Fruit fly (Drosophila melanogaster) whole organism, embryonic: ENCODE data around the gene fal.
A peak's percentile ranks its signal among the peaks of the same experiment; 100 is the strongest.

Experiments
- CG10462 ChIP-seq: fragments of 200-800 bp; sonication (Bioruptor generic); optimal IDR thresholded peaks from 2 replicates; lab custom pipeline; 2016; ENCODE audit warnings: missing biosample characterization, missing genetic modification characterization
- CG10654 ChIP-seq: fragments of 200-800 bp; sonication (Bioruptor generic); optimal IDR thresholded peaks from 2 replicates; lab custom pipeline; 2016; ENCODE audit warnings: missing biosample characterization, missing genetic modification characterization
- CG13624 ChIP-seq: fragments of 200-800 bp; sonication (Bioruptor generic); optimal IDR thresholded peaks from 2 replicates; lab custom pipeline; 2016; ENCODE audit warnings: missing biosample characterization, missing genetic modification characterization
- CG1602 ChIP-seq: fragments of 200-800 bp; sonication (Bioruptor generic); optimal IDR thresholded peaks from 3 replicates; lab custom pipeline; 2016; ENCODE audit warnings: missing biosample characterization, missing genetic modification characterization
- CG17186 ChIP-seq: fragments of 200-800 bp; sonication (Bioruptor generic); optimal IDR thresholded peaks from 3 replicates; lab custom pipeline; 2017; ENCODE audit warnings: missing biosample characterization, missing genetic modification reagents, missing genetic modification characterization
- CG17568 ChIP-seq: fragments of 200-800 bp; sonication (Bioruptor generic); optimal IDR thresholded peaks from 2 replicates; lab custom pipeline; 2018; ENCODE audit warnings: missing biosample characterization, mild to moderate bottlenecking, missing genetic modification characterization, moderate library complexity
- CG17612 ChIP-seq: fragments of 200-800 bp; sonication (Bioruptor generic); IDR thresholded peaks from 2 replicates; pipeline ENCODE4 v1.3.6; 2022; ENCODE audit warnings: missing biosample characterization, missing genetic modification characterization
- CG1792 ChIP-seq: fragments of 200-800 bp; sonication (Bioruptor generic); optimal IDR thresholded peaks from 2 replicates; lab custom pipeline; 2016; ENCODE audit warnings: missing biosample characterization, missing genetic modification characterization
- CG18262 ChIP-seq: fragments of 200-800 bp; optimal IDR thresholded peaks from 3 replicates; lab custom pipeline; 2019; ENCODE audit warnings: missing biosample characterization, mild to moderate bottlenecking, missing genetic modification characterization, moderate library complexity
- CG3281 ChIP-seq: fragments of 200-800 bp; sonication (Bioruptor generic); optimal IDR thresholded peaks from 3 replicates; lab custom pipeline; 2017; ENCODE audit warnings: missing biosample characterization, mild to moderate bottlenecking, missing genetic modification characterization
- CG33213 ChIP-seq: fragments of 200-800 bp; sonication (Bioruptor generic); optimal IDR thresholded peaks from 3 replicates; lab custom pipeline; 2016; ENCODE audit warnings: missing biosample characterization, missing genetic modification characterization
- CG3847 ChIP-seq: fragments of 200-800 bp; sonication (Bioruptor generic); IDR thresholded peaks from 2 replicates; pipeline ENCODE4 v1.3.6; 2022; ENCODE audit warnings: missing biosample characterization, missing genetic modification characterization
- CG6791 ChIP-seq: fragments of 200-800 bp; sonication (Bioruptor generic); IDR thresholded peaks from 3 replicates; pipeline ENCODE4 v1.3.6; 2022; ENCODE audit warnings: missing biosample characterization, missing genetic modification characterization; ENCODE audit not compliant: partially characterized antibody
- CG7745 ChIP-seq: fragments of 200-800 bp; sonication (Bioruptor generic); optimal IDR thresholded peaks from 2 replicates; lab custom pipeline; 2018; ENCODE audit warnings: missing biosample characterization, mild to moderate bottlenecking, missing genetic modification characterization, moderate library complexity
- CG9215 ChIP-seq: fragments of 200-800 bp; sonication (Bioruptor generic); IDR thresholded peaks from 2 replicates; pipeline ENCODE4 v1.3.6; 2022; ENCODE audit warnings: missing biosample characterization, missing genetic modification characterization
- CTCF ChIP-seq: fragments of 200-800 bp; sonication (Bioruptor generic); optimal IDR thresholded peaks from 2 replicates; lab custom pipeline; 2017; ENCODE audit warnings: missing biosample characterization, mild to moderate bottlenecking, missing genetic modification characterization, moderate library complexity
- Chrac-16 ChIP-seq: fragments of 200-800 bp; sonication (Bioruptor generic); optimal IDR thresholded peaks from 3 replicates; lab custom pipeline; 2016; ENCODE audit warnings: missing biosample characterization, missing genetic modification characterization
- Gug ChIP-seq: fragments of 200-800 bp; sonication (Bioruptor generic); IDR thresholded peaks from 4 replicates; pipeline ENCODE4 v1.3.6; 2022; ENCODE audit warnings: missing biosample characterization, missing genetic modification characterization
- Hey ChIP-seq: fragments of 200-800 bp; sonication (Bioruptor generic); optimal IDR thresholded peaks from 3 replicates; lab custom pipeline; 2018; ENCODE audit warnings: missing biosample characterization, mild to moderate bottlenecking, missing genetic modification characterization
- Hr3 ChIP-seq: fragments of 200-800 bp; sonication (Bioruptor generic); optimal IDR thresholded peaks from 3 replicates; lab custom pipeline; 2016; ENCODE audit warnings: missing biosample characterization, missing genetic modification characterization
- Mes4 ChIP-seq: fragments of 200-800 bp; sonication (Bioruptor generic); optimal IDR thresholded peaks from 2 replicates; lab custom pipeline; 2016; ENCODE audit warnings: missing biosample characterization, missing genetic modification characterization
- Sry-δ ChIP-seq: fragments of 200-800 bp; sonication (Bioruptor generic); optimal IDR thresholded peaks from 2 replicates; lab custom pipeline; 2016; ENCODE audit warnings: missing biosample characterization, missing genetic modification characterization
- Trl ChIP-seq, 3 experiments: fragments of >200 bp in 2 of 3; fragments of 200-800 bp in 1 of 3; sonication (Bioruptor generic) in 1 of 3; optimal IDR thresholded peaks; 2 replicates in 1 of 3; 3 replicates in 2 of 3; lab custom pipeline; 2016 to 2017; ENCODE audit warnings: missing biosample characterization in 1 of 3, missing genetic modification characterization in 1 of 3
- Vsx1 ChIP-seq: fragments of 200-800 bp; sonication (Bioruptor generic); optimal IDR thresholded peaks from 2 replicates; lab custom pipeline; 2017; ENCODE audit warnings: missing biosample characterization, mild to moderate bottlenecking, missing genetic modification characterization, missing genetic modification reagents
- Xrp1 ChIP-seq: fragments of 200-800 bp; sonication (Bioruptor generic); IDR thresholded peaks from 2 replicates; pipeline ENCODE4 v1.3.6; 2022; ENCODE audit warnings: missing biosample characterization, missing genetic modification characterization
- ac ChIP-seq: fragments of 200-800 bp; sonication (Bioruptor generic); optimal IDR thresholded peaks from 3 replicates; lab custom pipeline; 2017; ENCODE audit warnings: missing biosample characterization, mild to moderate bottlenecking, missing genetic modification characterization
- az2 ChIP-seq: fragments of 200-800 bp; sonication (Bioruptor generic); optimal IDR thresholded peaks from 3 replicates; lab custom pipeline; 2016; ENCODE audit warnings: missing biosample characterization, missing genetic modification characterization
- cg ChIP-seq: fragments of 200-800 bp; sonication (Bioruptor generic); optimal IDR thresholded peaks from 3 replicates; lab custom pipeline; 2019; ENCODE audit warnings: missing biosample characterization, mild to moderate bottlenecking, missing genetic modification characterization, moderate library complexity
- corto ChIP-seq: fragments of 200-800 bp; sonication (Bioruptor generic); optimal IDR thresholded peaks from 2 replicates; lab custom pipeline; 2016; ENCODE audit warnings: missing biosample characterization, mild to moderate bottlenecking, missing genetic modification characterization, moderate library complexity
- dysf ChIP-seq: fragments of 200-800 bp; sonication (Bioruptor generic); IDR thresholded peaks from 3 replicates; pipeline ENCODE4 v1.3.6; 2022; ENCODE audit warnings: missing biosample characterization, missing genetic modification characterization
- ewg ChIP-seq: fragments of 200-800 bp; sonication (Bioruptor generic); optimal IDR thresholded peaks from 3 replicates; lab custom pipeline; 2017; ENCODE audit warnings: mild to moderate bottlenecking, missing biosample characterization, missing genetic modification reagents, missing genetic modification characterization
- fd64A ChIP-seq: fragments of 200-800 bp; sonication (Bioruptor generic); optimal IDR thresholded peaks from 3 replicates; lab custom pipeline; 2018; ENCODE audit warnings: missing biosample characterization, mild to moderate bottlenecking, missing genetic modification characterization
- gcm ChIP-seq: fragments of 200-800 bp; sonication (Bioruptor generic); optimal IDR thresholded peaks from 2 replicates; lab custom pipeline; 2019; ENCODE audit warnings: missing biosample characterization, mild to moderate bottlenecking, missing genetic modification characterization, moderate library complexity
- hb ChIP-seq: fragments of 200-800 bp; sonication (Bioruptor generic); IDR thresholded peaks from 3 replicates; pipeline ENCODE4 v1.3.6; 2022; ENCODE audit warnings: missing biosample characterization, missing genetic modification characterization; ENCODE audit not compliant: partially characterized antibody
- her ChIP-seq: fragments of 200-800 bp; sonication (Bioruptor generic); optimal IDR thresholded peaks from 2 replicates; lab custom pipeline; 2016; ENCODE audit warnings: missing biosample characterization, missing genetic modification characterization
- insv ChIP-seq, 2 experiments: fragments of 200-800 bp; sonication (Bioruptor generic); optimal IDR thresholded peaks; 3 replicates each; lab custom pipeline; 2016 to 2018; ENCODE audit warnings: missing biosample characterization in 2 of 2, missing genetic modification characterization in 2 of 2
- kni ChIP-seq: fragments of 200-800 bp; sonication (Bioruptor generic); optimal IDR thresholded peaks from 3 replicates; lab custom pipeline; 2017; ENCODE audit warnings: mild to moderate bottlenecking, missing biosample characterization, missing genetic modification reagents, missing genetic modification characterization
- lbe ChIP-seq: fragments of 200-800 bp; sonication (Bioruptor generic); optimal IDR thresholded peaks from 2 replicates; lab custom pipeline; 2016; ENCODE audit warnings: missing biosample characterization, mild to moderate bottlenecking, missing genetic modification characterization
- nerfin-2 ChIP-seq: fragments of 200-800 bp; sonication (Bioruptor generic); IDR thresholded peaks from 2 replicates; pipeline ENCODE4 v1.3.6; 2022; ENCODE audit warnings: missing biosample characterization, missing genetic modification characterization; ENCODE audit not compliant: partially characterized antibody
- onecut ChIP-seq: fragments of 200-800 bp; sonication (Bioruptor generic); IDR thresholded peaks from 2 replicates; pipeline ENCODE4 v1.3.6; 2022; ENCODE audit warnings: missing biosample characterization, missing genetic modification characterization
- pfk ChIP-seq: fragments of 200-800 bp; sonication (Bioruptor generic); optimal IDR thresholded peaks from 2 replicates; lab custom pipeline; 2018; ENCODE audit warnings: missing biosample characterization, mild to moderate bottlenecking, missing genetic modification characterization, moderate library complexity
- phol ChIP-seq: fragments of 200-800 bp; sonication (Bioruptor generic); optimal IDR thresholded peaks from 3 replicates; lab custom pipeline; 2018; ENCODE audit warnings: missing biosample characterization, mild to moderate bottlenecking, missing genetic modification characterization, moderate library complexity
- pita ChIP-seq: fragments of 200-800 bp; sonication (Bioruptor generic); optimal IDR thresholded peaks from 2 replicates; lab custom pipeline; 2017; ENCODE audit warnings: missing biosample characterization, mild to moderate bottlenecking, missing genetic modification characterization
- rib ChIP-seq: fragments of 200-800 bp; sonication (Bioruptor generic); IDR thresholded peaks from 2 replicates; pipeline ENCODE4 v1.3.6; 2022; ENCODE audit warnings: missing biosample characterization, missing genetic modification characterization
- seq ChIP-seq: fragments of 200-800 bp; sonication (Bioruptor generic); IDR thresholded peaks from 2 replicates; pipeline ENCODE4 v1.3.6; 2022; ENCODE audit warnings: missing biosample characterization, missing genetic modification characterization
- ssp ChIP-seq: fragments of 200-800 bp; sonication (Bioruptor generic); IDR thresholded peaks from 2 replicates; pipeline ENCODE4 v1.3.6; 2022; ENCODE audit warnings: missing biosample characterization, missing genetic modification characterization
- tio ChIP-seq: fragments of 200-800 bp; sonication (Bioruptor generic); optimal IDR thresholded peaks from 2 replicates; lab custom pipeline; 2017; ENCODE audit warnings: missing biosample characterization, missing genetic modification characterization, inconsistent platforms
- tll ChIP-seq, 2 experiments: fragments of 200-800 bp in 1 of 2; fragments of >200 bp in 1 of 2; sonication (Bioruptor generic) in 1 of 2; optimal IDR thresholded peaks; 2 replicates each; lab custom pipeline; 2017 to 2019; ENCODE audit warnings: missing biosample characterization in 2 of 2, missing genetic modification characterization in 2 of 2, mild to moderate bottlenecking in 1 of 2, moderate library complexity in 1 of 2
- unpg ChIP-seq: fragments of 200-800 bp; sonication (Bioruptor generic); optimal IDR thresholded peaks from 3 replicates; lab custom pipeline; 2018; ENCODE audit warnings: missing biosample characterization, mild to moderate bottlenecking, missing genetic modification characterization, moderate library complexity
- vfl ChIP-seq: fragments of 200-800 bp; sonication (Bioruptor generic); optimal IDR thresholded peaks from 2 replicates; lab custom pipeline; 2016; ENCODE audit warnings: missing biosample characterization, missing genetic modification characterization
- zfh1 ChIP-seq: fragments of 200-800 bp; sonication (Bioruptor generic); IDR thresholded peaks from 3 replicates; pipeline ENCODE4 v1.3.6; 2022; ENCODE audit warnings: missing biosample characterization, missing genetic modification characterization

The fal gene

DNA sequence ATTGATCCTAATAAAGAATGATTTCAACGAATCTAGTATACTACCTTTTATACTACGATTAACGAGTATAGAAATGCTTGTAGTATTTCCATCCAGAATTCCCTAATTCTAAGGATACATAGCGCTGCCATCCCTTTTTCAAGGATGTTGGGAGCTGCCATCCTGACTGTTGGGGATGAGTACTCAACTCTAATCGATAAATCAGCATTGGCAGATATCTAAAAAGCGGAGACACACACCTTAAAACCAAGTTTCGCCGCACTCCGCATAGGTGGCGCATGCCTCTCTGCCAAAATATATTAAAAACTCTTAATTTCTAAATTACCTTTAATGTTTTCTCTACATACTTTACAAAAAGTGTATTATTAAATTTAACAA, at the start of gene fal (continued):
- TF ChIP-seq Sry-δ (GFP tag; lab: Kevin White, UChicago), result peak; percentile 90
- peak; percentile 21 for TF ChIP-seq CG1602 (GFP tag; lab: Kevin White, UChicago)
- TF ChIP-seq CG17186 (GFP tag; lab: Kevin White, UChicago), result no peak
- TF ChIP-seq hb (GFP tag; lab: Robert Waterston, UW), result no peak
- TF ChIP-seq CG7745 (tag; lab: Kevin White, UChicago), result no peak
- TF ChIP-seq nerfin-2 (GFP tag; lab: Robert Waterston, UW), result 0 out of 2 replicates have a peak, but pooled peaks have one; percentile 17
- TF ChIP-seq CG3847 (GFP tag; lab: Robert Waterston, UW), result peak; percentile 30; the same call in 1 of the 2 replicates
- TF ChIP-seq CG17568 (GFP tag; lab: Kevin White, UChicago), result no peak
- 0 out of 2 replicates have a peak, but pooled peaks have one; percentile 4 for TF ChIP-seq CG17612 (GFP tag; lab: Robert Waterston, UW)
- peak; percentile 78 for TF ChIP-seq pita (GFP tag; lab: Kevin White, UChicago)
- no peak for TF ChIP-seq unpg
- TF ChIP-seq Vsx1, result no peak
- TF ChIP-seq tll (GFP tag; optimal IDR thresholded peaks at IDR 0.05; lab: Kevin White, UChicago), result no peak
- TF ChIP-seq vfl (GFP tag; lab: Kevin White, UChicago), result no peak
- TF ChIP-seq CG33213 (GFP tag; lab: Kevin White, UChicago), result peak; percentile 39
- no peak for TF ChIP-seq fd64A (GFP tag; lab: Kevin White, UChicago)
- peak; percentile 9; the same call in 1 of the 4 replicates for TF ChIP-seq Gug (GFP tag; lab: Robert Waterston, UW)
- TF ChIP-seq insv (GFP tag; optimal IDR thresholded peaks at IDR 0.05; lab: Kevin White, UChicago), result no peak
- TF ChIP-seq pfk, result no peak
- TF ChIP-seq zfh1 (GFP tag; lab: Robert Waterston, UW), result no peak
- peak; percentile 36; the same call in 1 of the 2 replicates for TF ChIP-seq Xrp1 (GFP tag; lab: Robert Waterston, UW)
- TF ChIP-seq seq (GFP tag; lab: Robert Waterston, UW), result no peak
- peak; percentile 13 for TF ChIP-seq CG10654 (GFP tag; lab: Kevin White, UChicago)
- peak; percentile 9 for TF ChIP-seq Chrac-16
- TF ChIP-seq gcm (GFP tag; lab: Kevin White, UChicago), result no peak
- TF ChIP-seq Trl (optimal IDR thresholded peaks at IDR 0.05; lab: Kevin White, UChicago), result no peak
- no peak for TF ChIP-seq Trl (GFP tag; optimal IDR thresholded peaks at IDR 0.05; lab: Kevin White, UChicago)
- no peak for TF ChIP-seq her (GFP tag; lab: Kevin White, UChicago)
- TF ChIP-seq CG1792, result no peak
- peak; percentile 77 for TF ChIP-seq phol (tag; lab: Kevin White, UChicago)
- peak; percentile 43 for TF ChIP-seq Hr3 (GFP tag; lab: Kevin White, UChicago)
- no peak for TF ChIP-seq kni (GFP tag; lab: Kevin White, UChicago)
- TF ChIP-seq az2, result no peak
- TF ChIP-seq corto (GFP tag; lab: Kevin White, UChicago), result no peak
- no peak for TF ChIP-seq Mes4
- peak; percentile 95 for TF ChIP-seq CTCF
- TF ChIP-seq Hey, result no peak
- no peak for TF ChIP-seq ac (GFP tag; lab: Kevin White, UChicago)
- TF ChIP-seq CG6791, result peak; percentile 71
- no peak for TF ChIP-seq rib
- TF ChIP-seq tio (GFP tag; lab: Kevin White, UChicago), result no peak
- TF ChIP-seq ewg (GFP tag; lab: Kevin White, UChicago), result no peak
- peak; percentile 34 for TF ChIP-seq ssp (GFP tag; lab: Robert Waterston, UW)
- TF ChIP-seq CG10462 (GFP tag; lab: Kevin White, UChicago), result no peak
- TF ChIP-seq CG13624 (GFP tag; lab: Kevin White, UChicago), result no peak
- no peak for TF ChIP-seq CG9215 (GFP tag; lab: Robert Waterston, UW)
- TF ChIP-seq CG18262 (tag; lab: Kevin White, UChicago), result no peak
- TF ChIP-seq dysf, result 0 out of 3 replicates have a peak, but pooled peaks have one; percentile 29
- TF ChIP-seq lbe (GFP tag; lab: Kevin White, UChicago), result no peak
- TF ChIP-seq cg (GFP tag; lab: Kevin White, UChicago), result no peak
- TF ChIP-seq onecut (GFP tag; lab: Robert Waterston, UW), result peak; percentile 22; the same call in 1 of the 2 replicates
- no peak for TF ChIP-seq CG3281 (GFP tag; lab: Kevin White, UChicago)
